Fruit fly (Drosophila melanogaster) whole organism, embryonic: ENCODE measurements around the gene Atpalpha.

Experiments used
- ATbp ChIP-seq: fragments of 200-800 bp; sonication (Bioruptor generic); optimal IDR thresholded peaks from 2 replicates; lab custom pipeline; 2017; ENCODE audit warnings: missing biosample characterization, mild to moderate bottlenecking, missing genetic modification characterization, missing genetic modification reagents
- Atf3 ChIP-seq: fragments of 200-800 bp; sonication (Bioruptor generic); optimal IDR thresholded peaks from 3 replicates; lab custom pipeline; 2016; ENCODE audit warnings: missing biosample characterization, missing genetic modification characterization
- BtbVII ChIP-seq: fragments of 200-800 bp; sonication (Bioruptor generic); optimal IDR thresholded peaks from 3 replicates; lab custom pipeline; 2017; ENCODE audit warnings: missing biosample characterization, mild to moderate bottlenecking, missing genetic modification characterization
- CG10209 ChIP-seq: fragments of 200-800 bp; sonication (Bioruptor generic); optimal IDR thresholded peaks from 3 replicates; lab custom pipeline; 2017; ENCODE audit warnings: missing biosample characterization, mild to moderate bottlenecking, missing genetic modification characterization, missing genetic modification reagents
- CG10431 ChIP-seq: fragments of 200-800 bp; sonication (Bioruptor generic); optimal IDR thresholded peaks from 3 replicates; lab custom pipeline; 2018; ENCODE audit warnings: missing biosample characterization, mild to moderate bottlenecking, missing genetic modification characterization
- CG10462 ChIP-seq: fragments of 200-800 bp; sonication (Bioruptor generic); optimal IDR thresholded peaks from 2 replicates; lab custom pipeline; 2016; ENCODE audit warnings: missing biosample characterization, missing genetic modification characterization
- CG10543 ChIP-seq: fragments of 200-800 bp; sonication (Bioruptor generic); optimal IDR thresholded peaks from 3 replicates; lab custom pipeline; 2017; ENCODE audit warnings: missing biosample characterization, mild to moderate bottlenecking, missing genetic modification characterization, moderate library complexity
- CG11504 ChIP-seq: fragments of 200-800 bp; sonication (Bioruptor generic); optimal IDR thresholded peaks from 3 replicates; lab custom pipeline; 2019; ENCODE audit warnings: missing biosample characterization, mild to moderate bottlenecking, missing genetic modification characterization, moderate library complexity
- CG12769 ChIP-seq: fragments of 200-800 bp; sonication (Bioruptor generic); optimal IDR thresholded peaks from 2 replicates; lab custom pipeline; 2019; ENCODE audit warnings: missing biosample characterization, mild to moderate bottlenecking, missing genetic modification characterization, moderate library complexity
- CG12942 ChIP-seq: fragments of 200-800 bp; sonication (Bioruptor generic); optimal IDR thresholded peaks from 3 replicates; lab custom pipeline; 2016; ENCODE audit warnings: missing biosample characterization, missing genetic modification characterization
- CG15073 ChIP-seq: fragments of 200-800 bp; sonication (Bioruptor generic); optimal IDR thresholded peaks from 2 replicates; lab custom pipeline; 2016; ENCODE audit warnings: missing biosample characterization, missing genetic modification characterization
- CG18599 ChIP-seq: fragments of 200-800 bp; sonication (Bioruptor generic); optimal IDR thresholded peaks from 3 replicates; lab custom pipeline; 2017; ENCODE audit warnings: missing biosample characterization, missing genetic modification characterization, mild to moderate bottlenecking, moderate library complexity, missing genetic modification reagents
- CG2889 ChIP-seq: fragments of 200-800 bp; sonication (Bioruptor generic); IDR thresholded peaks from 3 replicates; pipeline ENCODE4 v1.3.6; 2022; ENCODE audit warnings: missing biosample characterization, missing genetic modification characterization
- CG3407 ChIP-seq: fragments of 200-800 bp; sonication (Bioruptor generic); optimal IDR thresholded peaks from 2 replicates; lab custom pipeline; 2018; ENCODE audit warnings: missing biosample characterization, mild to moderate bottlenecking, missing genetic modification characterization
- CG34376 ChIP-seq: fragments of 200-800 bp; sonication (Bioruptor generic); optimal IDR thresholded peaks from 2 replicates; lab custom pipeline; 2018; ENCODE audit warnings: missing biosample characterization, mild to moderate bottlenecking, missing genetic modification characterization
- CG8290 ChIP-seq, 3 experiments: fragments of 200-800 bp; sonication (Bioruptor generic); optimal IDR thresholded peaks; 2 replicates each; lab custom pipeline; 2016 to 2019; ENCODE audit warnings: missing biosample characterization in 3 of 3, missing genetic modification characterization in 3 of 3, mild to moderate bottlenecking in 2 of 3, moderate library complexity in 1 of 3
- CG8359 ChIP-seq: fragments of 200-800 bp; sonication (Bioruptor generic); optimal IDR thresholded peaks from 2 replicates; lab custom pipeline; 2017; ENCODE audit warnings: missing biosample characterization, mild to moderate bottlenecking, missing genetic modification characterization, borderline replicate concordance
- CrebB ChIP-seq: fragments of 200-800 bp; sonication (Bioruptor generic); optimal IDR thresholded peaks from 3 replicates; lab custom pipeline; 2018; ENCODE audit warnings: missing biosample characterization, mild to moderate bottlenecking, missing genetic modification characterization
- Dll ChIP-seq: fragments of 200-800 bp; sonication (Bioruptor generic); IDR thresholded peaks from 4 replicates; pipeline ENCODE4 v1.3.6; 2022; ENCODE audit warnings: missing biosample characterization, missing genetic modification characterization; ENCODE audit not compliant: partially characterized antibody
- Fer2 ChIP-seq: fragments of 200-800 bp; sonication (Bioruptor generic); optimal IDR thresholded peaks from 2 replicates; lab custom pipeline; 2018; ENCODE audit warnings: missing biosample characterization, mild to moderate bottlenecking, missing genetic modification characterization, moderate library complexity
- GATAe ChIP-seq: fragments of 200-800 bp; sonication (Bioruptor generic); conservative IDR thresholded peaks from 2 replicates; pipeline ENCODE4 v1.3.6; 2022; ENCODE audit warnings: missing biosample characterization, missing genetic modification characterization
- Hey ChIP-seq: fragments of 200-800 bp; sonication (Bioruptor generic); optimal IDR thresholded peaks from 3 replicates; lab custom pipeline; 2018; ENCODE audit warnings: missing biosample characterization, mild to moderate bottlenecking, missing genetic modification characterization
- HmgZ ChIP-seq: fragments of 200-800 bp; sonication (Bioruptor generic); optimal IDR thresholded peaks from 2 replicates; lab custom pipeline; 2018; ENCODE audit warnings: missing biosample characterization, mild to moderate bottlenecking, missing genetic modification characterization
- Lim3 ChIP-seq: fragments of 200-800 bp; sonication (Bioruptor generic); IDR thresholded peaks from 2 replicates; pipeline ENCODE4 v1.3.6; 2022; ENCODE audit warnings: missing biosample characterization, missing genetic modification characterization
- Med ChIP-seq: fragments of 200-800 bp; sonication (Bioruptor generic); peaks from one replicate; lab custom pipeline; 2016; ENCODE audit warnings: missing biosample characterization, missing genetic modification characterization, mild to moderate bottlenecking, inconsistent platforms, moderate library complexity
- Meics ChIP-seq: fragments of 200-800 bp; sonication (Bioruptor generic); optimal IDR thresholded peaks from 2 replicates; lab custom pipeline; 2017; ENCODE audit warnings: missing biosample characterization, mild to moderate bottlenecking, missing genetic modification characterization
- Pdp1 ChIP-seq, 2 experiments: fragments of 200-800 bp; sonication (Bioruptor generic); optimal IDR thresholded peaks; 3 replicates each; lab custom pipeline; 2016; ENCODE audit warnings: missing biosample characterization in 2 of 2, missing genetic modification characterization in 2 of 2, mild to moderate bottlenecking in 1 of 2, moderate library complexity in 1 of 2
- Sin3A ChIP-seq: fragments of >200 bp; optimal IDR thresholded peaks from 2 replicates; lab custom pipeline; 2018
- Sry-δ ChIP-seq: fragments of 200-800 bp; sonication (Bioruptor generic); optimal IDR thresholded peaks from 2 replicates; lab custom pipeline; 2016; ENCODE audit warnings: missing biosample characterization, missing genetic modification characterization
- Vsx1 ChIP-seq: fragments of 200-800 bp; sonication (Bioruptor generic); optimal IDR thresholded peaks from 2 replicates; lab custom pipeline; 2017; ENCODE audit warnings: missing biosample characterization, mild to moderate bottlenecking, missing genetic modification characterization, missing genetic modification reagents
- chinmo ChIP-seq: fragments of 200-800 bp; sonication (Bioruptor generic); IDR thresholded peaks from 4 replicates; pipeline ENCODE4 v1.3.6; 2022; ENCODE audit warnings: missing biosample characterization, missing genetic modification characterization; ENCODE audit not compliant: partially characterized antibody
- cwo ChIP-seq: fragments of 200-800 bp; sonication (Bioruptor generic); optimal IDR thresholded peaks from 3 replicates; lab custom pipeline; 2017; ENCODE audit warnings: missing biosample characterization, missing genetic modification characterization, mild to moderate bottlenecking, moderate library complexity, missing genetic modification reagents
- dysf ChIP-seq: fragments of 200-800 bp; sonication (Bioruptor generic); IDR thresholded peaks from 3 replicates; pipeline ENCODE4 v1.3.6; 2022; ENCODE audit warnings: missing biosample characterization, missing genetic modification characterization
- exex ChIP-seq: fragments of 200-800 bp; sonication (Bioruptor generic); optimal IDR thresholded peaks from 4 replicates; lab custom pipeline; 2018; ENCODE audit warnings: missing biosample characterization, mild to moderate bottlenecking, missing genetic modification characterization, moderate library complexity
- gem ChIP-seq: fragments of 200-800 bp; sonication (Bioruptor generic); optimal IDR thresholded peaks from 2 replicates; lab custom pipeline; 2019; ENCODE audit warnings: missing biosample characterization, mild to moderate bottlenecking, missing genetic modification characterization, moderate library complexity
- grn ChIP-seq: fragments of 200-800 bp; sonication (Bioruptor generic); optimal IDR thresholded peaks from 3 replicates; lab custom pipeline; 2017; ENCODE audit warnings: missing biosample characterization, missing genetic modification characterization
- gro ChIP-seq: fragments of 200-800 bp; sonication (Bioruptor generic); optimal IDR thresholded peaks from 2 replicates; lab custom pipeline; 2016; ENCODE audit warnings: missing biosample characterization, missing genetic modification characterization
- jumu ChIP-seq: fragments of 200-800 bp; sonication (Bioruptor generic); optimal IDR thresholded peaks from 3 replicates; lab custom pipeline; 2016; ENCODE audit warnings: missing biosample characterization, missing genetic modification characterization
- lab ChIP-seq: fragments of 200-800 bp; sonication (Bioruptor generic); optimal IDR thresholded peaks from 3 replicates; lab custom pipeline; 2017; ENCODE audit warnings: missing biosample characterization, missing genetic modification characterization, mild to moderate bottlenecking, moderate library complexity, missing genetic modification reagents
- lov ChIP-seq, 2 experiments: fragments of 200-800 bp in 1 of 2; fragments of >200 bp in 1 of 2; sonication (Bioruptor generic) in 1 of 2; IDR thresholded peaks in 1 of 2; optimal IDR thresholded peaks in 1 of 2; 2 replicates in 1 of 2; 3 replicates in 1 of 2; pipeline versions ENCODE4 v1.3.6 to Lab custom; 2017 to 2022; ENCODE audit warnings: missing biosample characterization in 1 of 2, missing genetic modification characterization in 1 of 2
- mirr ChIP-seq: fragments of 200-800 bp; sonication (Bioruptor generic); optimal IDR thresholded peaks from 3 replicates; lab custom pipeline; 2018; ENCODE audit warnings: missing biosample characterization, mild to moderate bottlenecking, missing genetic modification characterization
- rib ChIP-seq: fragments of 200-800 bp; sonication (Bioruptor generic); IDR thresholded peaks from 2 replicates; pipeline ENCODE4 v1.3.6; 2022; ENCODE audit warnings: missing biosample characterization, missing genetic modification characterization
- shn ChIP-seq: fragments of 200-800 bp; sonication (Bioruptor generic); optimal IDR thresholded peaks from 3 replicates; lab custom pipeline; 2016; ENCODE audit warnings: missing biosample characterization, missing genetic modification characterization
- sisA ChIP-seq: fragments of 200-800 bp; sonication (Bioruptor generic); IDR thresholded peaks from 2 replicates; pipeline ENCODE4 v1.3.6; 2022; ENCODE audit warnings: missing biosample characterization, missing genetic modification characterization
- sug ChIP-seq: fragments of 200-800 bp; optimal IDR thresholded peaks from 2 replicates; lab custom pipeline; 2019; ENCODE audit warnings: missing biosample characterization, mild to moderate bottlenecking, missing genetic modification characterization, moderate library complexity
- zen ChIP-seq: fragments of 200-800 bp; sonication (Bioruptor generic); optimal IDR thresholded peaks from 3 replicates; lab custom pipeline; 2018; ENCODE audit warnings: missing biosample characterization, mild to moderate bottlenecking, missing genetic modification characterization, moderate library complexity
- zen2 ChIP-seq: fragments of 200-800 bp; sonication (Bioruptor generic); IDR thresholded peaks from 3 replicates; pipeline ENCODE4 v1.3.6; 2022; ENCODE audit warnings: missing biosample characterization, missing genetic modification characterization; ENCODE audit not compliant: partially characterized antibody

The Atpalpha gene

DNA sequence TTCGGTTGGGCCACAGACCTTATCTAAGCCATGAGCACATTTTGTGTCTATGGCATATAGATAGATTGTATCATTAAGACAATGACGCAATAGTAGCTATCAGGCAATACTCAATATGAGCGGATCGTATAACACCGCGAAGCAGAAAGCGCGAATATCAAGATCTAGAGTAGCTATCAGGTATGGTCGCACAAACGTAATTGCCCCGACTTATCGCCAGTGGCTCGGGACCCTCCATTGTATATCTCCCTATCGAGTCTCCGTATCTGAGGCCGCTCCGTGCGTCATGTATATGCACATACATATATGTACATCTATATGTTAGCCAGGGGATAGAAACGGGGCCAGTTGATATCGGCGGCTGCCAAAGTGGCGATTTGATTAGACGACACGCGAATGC lies 37.1 kb downstream of the Atpalpha start:
- no peak for TF ChIP-seq CG3407 (GFP tag; lab: Kevin White, UChicago)
- TF ChIP-seq exex: peak; percentile 97
- TF ChIP-seq BtbVII: peak; percentile 93
- peak; percentile 13 for TF ChIP-seq Hey (tag; lab: Kevin White, UChicago)
- TF ChIP-seq CG10543 (GFP tag; lab: Kevin White, UChicago): peak; percentile 21
- TF ChIP-seq Dll (GFP tag; lab: Robert Waterston, UW): no peak
- 0 out of 2 replicates have a peak, but pooled peaks have one; percentile 17 for TF ChIP-seq rib
- TF ChIP-seq CG15073: no peak
- TF ChIP-seq zen2 (GFP tag; lab: Robert Waterston, UW): no peak
- no peak for TF ChIP-seq CG8290 (GFP tag; optimal IDR thresholded peaks at IDR 0.05; lab: Kevin White, UChicago)
- no peak for TF ChIP-seq CG8290 (tag; optimal IDR thresholded peaks at IDR 0.05; lab: Kevin White, UChicago)
- TF ChIP-seq Vsx1 (GFP tag; lab: Kevin White, UChicago): peak; percentile 4
- TF ChIP-seq Pdp1 (GFP tag; optimal IDR thresholded peaks at IDR 0.05; lab: Kevin White, UChicago): peak in 1 of 2 experiments; percentile 75
- TF ChIP-seq CG11504 (tag; lab: Kevin White, UChicago): no peak
- TF ChIP-seq zen (tag; lab: Kevin White, UChicago): no peak
- peak; percentile 95 for TF ChIP-seq CG34376 (GFP tag; lab: Kevin White, UChicago)
- peak; percentile 6 for TF ChIP-seq Med
- TF ChIP-seq CG10431: peak; percentile 53
- peak; percentile 96 for TF ChIP-seq mirr (GFP tag; lab: Kevin White, UChicago)
- TF ChIP-seq shn (GFP tag; lab: Kevin White, UChicago): no peak
- TF ChIP-seq Sry-δ (GFP tag; lab: Kevin White, UChicago): no peak
- TF ChIP-seq HmgZ (tag; lab: Kevin White, UChicago): peak; percentile 14
- TF ChIP-seq cwo (GFP tag; lab: Kevin White, UChicago): peak; percentile 28
- no peak for TF ChIP-seq jumu (GFP tag; lab: Kevin White, UChicago)
- peak; percentile 71 for TF ChIP-seq GATAe
- TF ChIP-seq sisA (GFP tag; lab: Robert Waterston, UW): no peak
- peak; percentile 45 for TF ChIP-seq gro
- peak; percentile 88 for TF ChIP-seq sug
- TF ChIP-seq grn (GFP tag; lab: Kevin White, UChicago): peak; percentile 99
- TF ChIP-seq Lim3: no peak
- TF ChIP-seq CG18599 (GFP tag; lab: Kevin White, UChicago): peak; percentile 38
- TF ChIP-seq dysf: no peak
- TF ChIP-seq lab (GFP tag; lab: Kevin White, UChicago): peak; percentile 2
- TF ChIP-seq, all 482 proteins: peak for 19

DNA sequence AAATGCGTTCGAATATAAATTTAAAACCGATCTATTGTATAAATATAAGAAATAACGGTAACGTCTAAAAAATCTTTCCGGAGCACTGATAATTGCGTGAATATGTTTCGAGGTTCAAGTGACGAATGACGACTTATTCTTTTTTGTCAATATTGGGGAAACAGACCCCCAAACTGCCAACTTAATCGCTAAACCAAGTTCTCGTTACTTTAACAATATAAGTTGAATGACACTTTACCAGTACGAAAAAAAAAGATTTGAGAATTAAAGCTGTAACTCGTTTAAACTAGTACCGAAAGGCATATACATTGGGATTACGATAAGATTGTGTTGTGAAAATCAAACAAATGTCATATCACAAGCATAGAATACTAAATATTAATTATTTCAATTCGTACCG lies 39.3 kb downstream of the Atpalpha start, which contains the start of gene CG43446:
CG43446 (minus strand) TSS at position 101 of the 400 bp plus-strand sequence.
- TF ChIP-seq Meics (GFP tag; lab: Kevin White, UChicago) (peak; percentile 72), Sin3A (lab: Kevin White, UChicago) (no peak), gem (tag; lab: Kevin White, UChicago) (peak; percentile 9)

- TF ChIP-seq Atf3 (GFP tag; lab: Kevin White, UChicago) (no peak), CG10209 (GFP tag; lab: Kevin White, UChicago) (no peak), CG8359 (no peak), CG2889 (GFP tag; lab: Robert Waterston, UW) (no peak), CG12769 (tag; lab: Kevin White, UChicago) (peak; percentile 57), Fer2 (no peak), lov (optimal IDR thresholded peaks at IDR 0.05; lab: Kevin White, UChicago) (no peak), lov (GFP tag; IDR thresholded peaks at IDR 0.05; lab: Robert Waterston, UW) (no peak), chinmo (GFP tag; lab: Robert Waterston, UW) (0 out of 4 replicates have a peak, but pooled peaks have one; percentile 28), CG10462 (GFP tag; lab: Kevin White, UChicago) (no peak), Pdp1 (GFP tag; optimal IDR thresholded peaks at IDR 0.05; lab: Kevin White, UChicago) (peak in 1 of 2 experiments; percentile 55), ATbp (GFP tag; lab: Kevin White, UChicago) (no peak), CrebB (tag; lab: Kevin White, UChicago) (no peak), CG12942 (GFP tag; lab: Kevin White, UChicago) (no peak)
- TF ChIP-seq, all 482 proteins: peak for 3
Observed at dm6 chr3R:20988560-20988959, 40.0 kb downstream of the Atpalpha start.
